Worm (Caenorhabditis elegans) whole organism, L3 larva: ENCODE results near the gene sri-4.

Source experiments
- R02D3.7 ChIP-seq: fragments of 150-350 bp; optimal IDR thresholded peaks from 2 replicates; lab custom pipeline; 2014; ENCODE audit warnings: missing biosample characterization, missing genetic modification characterization
- ZK546.5 ChIP-seq: sonication (generic microtip); optimal IDR thresholded peaks from 2 replicates; lab custom pipeline; 2017; ENCODE audit warnings: missing biosample characterization, missing genetic modification characterization
- aly-2 ChIP-seq: fragments of 150-350 bp; optimal IDR thresholded peaks from 2 replicates; lab custom pipeline; 2014; ENCODE audit warnings: missing biosample characterization, missing genetic modification characterization
- ama-1 ChIP-seq: fragments of 150-350 bp; optimal IDR thresholded peaks from 2 replicates; lab custom pipeline; 2018
- ceh-16 ChIP-seq: sonication (generic microtip); optimal IDR thresholded peaks from 2 replicates; lab custom pipeline; 2017; ENCODE audit warnings: missing biosample characterization, missing genetic modification characterization
- ceh-82 ChIP-seq: fragments of 150-350 bp; optimal IDR thresholded peaks from 2 replicates; lab custom pipeline; 2014; ENCODE audit warnings: missing biosample characterization, missing genetic modification characterization
- elt-2 ChIP-seq: sonication (generic microtip); optimal IDR thresholded peaks from 2 replicates; lab custom pipeline; 2016; ENCODE audit warnings: missing genetic modification reagents, mild to moderate bottlenecking, missing genetic modification characterization, missing compliant biosample characterization
- nhr-12 ChIP-seq: fragments of 150-350 bp; optimal IDR thresholded peaks from 2 replicates; lab custom pipeline; 2014; ENCODE audit warnings: missing biosample characterization, missing genetic modification characterization
- nhr-237 ChIP-seq: fragments of 150-350 bp; optimal IDR thresholded peaks from 2 replicates; lab custom pipeline; 2014; ENCODE audit warnings: missing biosample characterization, missing genetic modification characterization
- nhr-77 ChIP-seq: fragments of 150-350 bp; optimal IDR thresholded peaks from 2 replicates; lab custom pipeline; 2014; ENCODE audit warnings: missing biosample characterization, missing genetic modification characterization
- pqm-1 ChIP-seq: fragments of 150-350 bp; optimal IDR thresholded peaks from 2 replicates; lab custom pipeline; 2017; ENCODE audit warnings: missing biosample characterization, missing genetic modification characterization, inconsistent platforms
- zag-1 ChIP-seq: fragments of 150-350 bp; optimal IDR thresholded peaks from 2 replicates; lab custom pipeline; 2014; ENCODE audit warnings: missing biosample characterization, missing genetic modification characterization

ce11 chrV:752679-753333 is 4.7 kb downstream of the sri-4 start, which contains the start of the genes str-262 and srp-1:
- TF ChIP-seq R02D3.7 (no peak), zag-1 (tag; lab: Kevin White, UChicago) (no peak), ceh-82 (tag; lab: Kevin White, UChicago) (no peak), nhr-77 (no peak), nhr-12 (tag; lab: Kevin White, UChicago) (no peak), ama-1 (no peak), ZK546.5 (tag; lab: Kevin White, UChicago) (no peak), ceh-16 (no peak), pqm-1 (no peak), nhr-237 (no peak), aly-2 (tag; lab: Kevin White, UChicago) (no peak), elt-2 (tag; lab: Kevin White, UChicago) (no peak)
